Worm (Caenorhabditis elegans) whole organism, late embryonic: ENCODE results near the gene T21E8.5.

Experiments
- K02D7.2 ChIP-seq: sonication (generic microtip); optimal IDR thresholded peaks from 2 replicates; lab custom pipeline; 2017; ENCODE audit warnings: mild to moderate bottlenecking, missing genetic modification characterization, missing compliant biosample characterization
- ceh-19 ChIP-seq: fragments of 200-800 bp; sonication (Bioruptor generic); optimal IDR thresholded peaks from 2 replicates; lab custom pipeline; 2018; ENCODE audit warnings: mild to moderate bottlenecking, missing genetic modification characterization, missing compliant biosample characterization
- ceh-24 ChIP-seq: sonication (generic microtip); optimal IDR thresholded peaks from 2 replicates; lab custom pipeline; 2016; ENCODE audit warnings: mild to moderate bottlenecking, missing genetic modification characterization, missing compliant biosample characterization
- ceh-31 ChIP-seq: sonication (generic microtip); optimal IDR thresholded peaks from 2 replicates; lab custom pipeline; 2016; ENCODE audit warnings: missing genetic modification characterization, missing compliant biosample characterization
- ceh-45 ChIP-seq: fragments of 200-800 bp; sonication (Bioruptor generic); IDR thresholded peaks from 2 replicates; pipeline ENCODE4 v1.3.6; 2022; ENCODE audit warnings: missing genetic modification reagents, missing genetic modification characterization, missing compliant biosample characterization
- elt-2 ChIP-seq: sonication (generic microtip); optimal IDR thresholded peaks from 2 replicates; lab custom pipeline; 2016; ENCODE audit warnings: missing genetic modification reagents, missing genetic modification characterization, missing compliant biosample characterization
- hlh-13 ChIP-seq: fragments of 200-800 bp; sonication (Bioruptor generic); optimal IDR thresholded peaks from 2 replicates; lab custom pipeline; 2018; ENCODE audit warnings: mild to moderate bottlenecking, missing genetic modification characterization, missing compliant biosample characterization
- hlh-30 ChIP-seq: sonication (generic microtip); optimal IDR thresholded peaks from 2 replicates; lab custom pipeline; 2017; ENCODE audit warnings: antibody characterized with exemption, missing genetic modification characterization, missing compliant biosample characterization; ENCODE audit not compliant: insufficient read depth
- hlh-6 ChIP-seq: sonication (generic microtip); optimal IDR thresholded peaks from 2 replicates; lab custom pipeline; 2016; ENCODE audit warnings: missing genotype, missing genetic modification characterization, missing compliant biosample characterization
- nhr-232 ChIP-seq: sonication (generic microtip); optimal IDR thresholded peaks from 2 replicates; lab custom pipeline; 2016; ENCODE audit warnings: missing genetic modification characterization, missing compliant biosample characterization
- pros-1 ChIP-seq: fragments of 150-350 bp; optimal IDR thresholded peaks from 2 replicates; lab custom pipeline; 2014; ENCODE audit warnings: missing biosample characterization, missing genetic modification reagents, missing genetic modification characterization
- sdc-2 ChIP-seq: sonication (generic microtip); optimal IDR thresholded peaks from 2 replicates; lab custom pipeline; 2016; ENCODE audit warnings: missing genotype, missing genetic modification characterization, missing compliant biosample characterization
- tbx-2 ChIP-seq: sonication (generic microtip); optimal IDR thresholded peaks from 2 replicates; lab custom pipeline; 2016; ENCODE audit warnings: missing genetic modification characterization, missing compliant biosample characterization
- unc-42 ChIP-seq: sonication (generic microtip); optimal IDR thresholded peaks from 2 replicates; lab custom pipeline; 2016; ENCODE audit warnings: missing genotype, missing genetic modification characterization, missing compliant biosample characterization
- unc-55 ChIP-seq: sonication (generic microtip); optimal IDR thresholded peaks from 2 replicates; lab custom pipeline; 2017; ENCODE audit warnings: missing biosample characterization, missing genetic modification reagents, missing genetic modification characterization

The T21E8.5 gene

DNA sequence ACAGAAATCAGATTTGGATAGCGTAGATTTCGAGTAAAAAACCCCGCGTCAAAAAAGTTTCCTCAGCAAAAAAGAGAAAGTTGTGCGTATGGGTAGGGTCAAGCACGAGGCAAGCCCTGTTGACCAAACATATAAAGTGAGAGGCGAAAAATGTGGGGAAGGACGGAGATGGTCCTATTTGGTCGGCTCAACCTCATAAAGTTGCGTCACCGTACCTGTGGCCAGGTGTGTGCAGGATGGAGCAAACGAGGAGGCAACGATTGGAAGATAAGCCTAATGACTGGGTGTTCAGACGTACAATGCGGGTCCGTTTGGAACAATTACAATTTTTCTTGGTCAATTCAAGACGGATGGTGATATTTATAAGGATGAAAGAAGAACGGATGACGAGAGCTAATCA is 41.2 kb downstream of the T21E8.5 start:
- peak; percentile 48 for TF ChIP-seq tbx-2
- no peak for TF ChIP-seq hlh-13
- TF ChIP-seq sdc-2 (tag; lab: Kevin White, UChicago): peak; percentile 14

DNA sequence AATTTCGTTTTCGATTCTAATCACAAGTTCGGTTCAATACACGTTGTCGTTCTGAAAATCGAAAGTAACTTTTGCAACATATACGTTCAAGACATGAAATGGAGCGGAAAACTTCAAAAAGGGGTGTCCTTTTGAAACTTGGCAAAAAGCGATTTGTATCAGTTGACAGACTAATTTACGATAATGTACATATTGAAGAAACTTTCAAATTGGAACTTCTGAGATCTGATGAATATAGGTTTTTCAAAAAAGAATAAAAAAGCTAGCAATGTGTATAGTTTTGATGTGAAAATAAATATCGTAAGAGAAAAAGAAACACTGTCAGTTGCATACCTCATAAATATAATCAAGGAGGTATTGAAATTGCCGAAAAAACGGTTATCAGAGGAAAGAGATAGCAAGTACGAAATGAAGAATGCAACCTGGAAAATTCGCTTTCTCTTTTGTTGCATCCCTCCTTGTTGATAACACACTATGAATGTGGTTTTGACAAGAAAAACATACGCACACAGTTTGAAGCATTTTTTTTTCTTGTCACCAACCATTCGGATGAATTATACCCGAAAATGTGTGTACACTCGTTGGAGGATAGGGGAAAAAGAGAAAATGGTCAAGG is 43.1 kb downstream of the T21E8.5 start, which contains the start of gene dgn-1:
dgn-1 (minus strand) TSS at position 51 of the 616 bp plus-strand sequence.
- TF ChIP-seq hlh-6 (tag; lab: Kevin White, UChicago): no peak
- TF ChIP-seq ceh-24: no peak
- no peak for TF ChIP-seq K02D7.2
- TF ChIP-seq ceh-19 (GFP tag; lab: Kevin White, UChicago): no peak
- TF ChIP-seq hlh-30 (tag; lab: Kevin White, UChicago): no peak
- TF ChIP-seq pros-1 (tag; lab: Kevin White, UChicago): no peak
- TF ChIP-seq, all 69 proteins: peak for 0

DNA sequence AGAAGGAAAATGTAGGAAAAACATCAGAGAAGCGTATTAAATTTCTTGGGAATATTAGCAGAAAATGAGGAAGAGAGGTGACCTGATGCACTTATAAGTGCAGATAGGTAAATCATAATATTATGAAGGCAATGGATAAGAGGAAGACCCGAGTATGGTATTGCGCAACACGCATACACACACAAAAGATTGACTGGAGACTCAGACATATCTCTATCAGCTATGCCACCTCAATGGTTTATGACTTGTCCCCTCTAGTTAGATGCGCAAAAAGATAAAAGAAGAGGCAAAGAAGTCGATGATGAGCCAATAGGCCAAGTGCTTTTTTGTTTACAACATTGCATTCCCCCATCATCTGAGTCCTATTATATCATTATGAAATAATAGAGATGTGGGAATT is 46.1 kb downstream of the T21E8.5 start:
- TF ChIP-seq unc-55 (GFP tag; lab: Kevin White, UChicago): peak; percentile 17
- TF ChIP-seq nhr-232 (tag; lab: Kevin White, UChicago): no peak

DNA sequence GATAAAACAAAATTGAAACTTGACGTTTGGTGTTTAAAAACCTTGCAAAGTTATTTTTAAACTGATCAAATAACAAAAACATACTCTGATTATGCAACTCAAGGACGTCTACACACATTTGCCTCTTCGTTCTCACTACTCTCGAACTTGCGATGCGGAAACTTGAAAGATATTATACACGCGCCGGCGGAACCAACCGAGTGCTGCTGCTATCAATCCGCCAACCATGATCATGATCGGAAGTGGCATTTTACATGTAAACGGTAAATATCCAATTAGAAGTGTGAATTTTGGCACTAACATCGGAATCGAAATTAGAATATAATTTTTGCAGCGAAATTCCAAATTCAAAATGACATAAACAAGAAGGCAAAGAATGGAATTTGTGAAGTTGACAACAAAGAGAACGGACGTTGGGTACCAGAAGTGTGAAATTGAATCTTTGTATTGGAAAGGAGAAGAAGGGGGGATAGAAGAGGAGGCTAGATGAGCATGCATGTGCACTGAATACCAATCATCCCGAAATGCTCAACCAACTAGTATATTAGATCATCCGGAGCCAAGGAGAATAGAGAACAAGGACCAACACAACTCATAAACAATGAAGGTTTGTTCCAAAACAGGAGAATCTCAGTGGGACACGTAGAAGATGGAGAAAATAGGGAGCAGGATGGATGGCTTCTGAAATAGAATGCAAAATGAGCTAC is 47.5 kb downstream of the T21E8.5 start:
- TF ChIP-seq unc-42 (tag; lab: Kevin White, UChicago): peak; percentile 64
- TF ChIP-seq ceh-45 (GFP tag; lab: Robert Waterston, UW): no peak
- peak; percentile 36 for TF ChIP-seq ceh-31 (tag; lab: Kevin White, UChicago)
- TF ChIP-seq elt-2 (tag; lab: Kevin White, UChicago): no peak
